Fruit fly (Drosophila melanogaster): ENCODE results near the gene CG43965.

Gene CG43965

dm6 chr3L:8765969-8766538 lies 40.5 kb upstream of the CG43965 start (continued):
- TF ChIP-seq onecut (GFP tag; IDR thresholded peaks at IDR 0.05), result peak; percentile 91
- TF ChIP-seq sim (GFP tag; IDR thresholded peaks at IDR 0.05), result peak; percentile 92
- TF ChIP-seq CG7357 (GFP tag; IDR thresholded peaks at IDR 0.05), result peak; percentile 96
- peak; percentile 55; the same call in 2 of the 3 replicates for TF ChIP-seq CG6791 (GFP tag; IDR thresholded peaks at IDR 0.05; ENCODE audit: partially characterized antibody)
- TF ChIP-seq ttk (GFP tag; IDR thresholded peaks at IDR 0.05), result peak; percentile 96
- TF ChIP-seq CG11723 (GFP tag; optimal IDR thresholded peaks at IDR 0.05), result peak; percentile 98
- TF ChIP-seq HLH54F (GFP tag; optimal IDR thresholded peaks at IDR 0.05), result peak; percentile 98
- TF ChIP-seq CG33213 (GFP tag; optimal IDR thresholded peaks at IDR 0.05), result peak; percentile 86
- TF ChIP-seq CG31388 (GFP tag; optimal IDR thresholded peaks at IDR 0.05), result peak; percentile 90
- peak; percentile 99 for TF ChIP-seq CG7839 (tag; optimal IDR thresholded peaks at IDR 0.05)
- peak; percentile 55 for TF ChIP-seq stwl (tag; optimal IDR thresholded peaks at IDR 0.05)
- peak; percentile 91 for TF ChIP-seq CG10274 (GFP tag; optimal IDR thresholded peaks at IDR 0.05)
- TF ChIP-seq CG13624 (GFP tag; optimal IDR thresholded peaks at IDR 0.05), result peak; percentile 80
- peak; percentile 98 for TF ChIP-seq CG14014 (GFP tag; IDR thresholded peaks at IDR 0.05)
- peak; percentile 88 for TF ChIP-seq Ravus (GFP tag; IDR thresholded peaks at IDR 0.05)
- peak; percentile 98 for TF ChIP-seq fd3F (GFP tag; optimal IDR thresholded peaks at IDR 0.05)
- peak; percentile 97 for TF ChIP-seq caup (GFP tag; optimal IDR thresholded peaks at IDR 0.05; ENCODE audit: severe bottlenecking)
- peak; percentile 90 for TF ChIP-seq sens-2 (GFP tag; IDR thresholded peaks at IDR 0.05)
- TF ChIP-seq CG6683 (GFP tag; optimal IDR thresholded peaks at IDR 0.05), result peak; percentile 94
- peak; percentile 44 for TF ChIP-seq Scr (GFP tag; IDR thresholded peaks at IDR 0.05; ENCODE audit: partially characterized antibody)
- TF ChIP-seq gsb (GFP tag; IDR thresholded peaks at IDR 0.05), result peak; percentile 97
- TF ChIP-seq lilli (GFP tag; optimal IDR thresholded peaks at IDR 0.05), result peak; percentile 99
- no peak for TF ChIP-seq prd (optimal IDR thresholded peaks at IDR 0.05)
- TF ChIP-seq prd (GFP tag; IDR thresholded peaks at IDR 0.05), result peak; percentile 98
- 0 out of 2 replicates have a peak, but pooled peaks have one; percentile 42 for TF ChIP-seq CkIIα-i1 (GFP tag; IDR thresholded peaks at IDR 0.05)
- peak; percentile 99 for TF ChIP-seq gem (tag; optimal IDR thresholded peaks at IDR 0.05)
- no peak; the same call in none of the 2 replicates for TF ChIP-seq ato (GFP tag; IDR thresholded peaks at IDR 0.05; ENCODE audit: partially characterized antibody)
- TF ChIP-seq CG17612 (GFP tag; IDR thresholded peaks at IDR 0.05), result peak; percentile 94
- TF ChIP-seq sob (GFP tag; IDR thresholded peaks at IDR 0.05), result peak; percentile 98
- peak; percentile 74 for TF ChIP-seq Kr (GFP tag; optimal IDR thresholded peaks at IDR 0.05)
- peak; percentile 86 for TF ChIP-seq sqz (GFP tag; optimal IDR thresholded peaks at IDR 0.05)
- peak; percentile 97 for TF ChIP-seq Meics (GFP tag; optimal IDR thresholded peaks at IDR 0.05)
- TF ChIP-seq bbx (GFP tag; IDR thresholded peaks at IDR 0.05; ENCODE audit: partially characterized antibody), result peak; percentile 38; the same call in 1 of the 2 replicates
- peak; percentile 98 for TF ChIP-seq Aef1 (GFP tag; IDR thresholded peaks at IDR 0.05)
- peak; percentile 69 for TF ChIP-seq Neu2 (GFP tag; optimal IDR thresholded peaks at IDR 0.05; ENCODE audit: borderline replicate concordance)
- TF ChIP-seq ERR (GFP tag; optimal IDR thresholded peaks at IDR 0.05), result peak; percentile 91
- peak; percentile 96 for TF ChIP-seq CG4328 (GFP tag; optimal IDR thresholded peaks at IDR 0.05)
- TF ChIP-seq CG7271 (tag; optimal IDR thresholded peaks at IDR 0.05), result peak; percentile 18
- peak; percentile 98 for TF ChIP-seq odd (GFP tag; optimal IDR thresholded peaks at IDR 0.05)
- TF ChIP-seq CG1529 (GFP tag; optimal IDR thresholded peaks at IDR 0.05), result peak; percentile 99
- TF ChIP-seq tap (tag; optimal IDR thresholded peaks at IDR 0.05), result peak; percentile 92
- peak; percentile 98 for TF ChIP-seq HLH3B (GFP tag; IDR thresholded peaks at IDR 0.05)
- peak; percentile 96 for TF ChIP-seq CG8089 (GFP tag; optimal IDR thresholded peaks at IDR 0.05)
- peak; percentile 97 for TF ChIP-seq vfl (GFP tag; optimal IDR thresholded peaks at IDR 0.05)
- TF ChIP-seq jumu (GFP tag; optimal IDR thresholded peaks at IDR 0.05), result peak; percentile 98
- peak; percentile 84 for TF ChIP-seq Abd-B (GFP tag; optimal IDR thresholded peaks at IDR 0.05)
- TF ChIP-seq crp (GFP tag; optimal IDR thresholded peaks at IDR 0.05), result peak; percentile 16 to 71
- TF ChIP-seq Bdp1 (GFP tag; optimal IDR thresholded peaks at IDR 0.05), result peak; percentile 91
- peak; percentile 84 for TF ChIP-seq CG10321 (GFP tag; IDR thresholded peaks at IDR 0.05)
- TF ChIP-seq Ptx1 (GFP tag; IDR thresholded peaks at IDR 0.05), result peak; percentile 98
